Worm (Caenorhabditis elegans): ENCODE results near the gene fubl-2.

DNA sequence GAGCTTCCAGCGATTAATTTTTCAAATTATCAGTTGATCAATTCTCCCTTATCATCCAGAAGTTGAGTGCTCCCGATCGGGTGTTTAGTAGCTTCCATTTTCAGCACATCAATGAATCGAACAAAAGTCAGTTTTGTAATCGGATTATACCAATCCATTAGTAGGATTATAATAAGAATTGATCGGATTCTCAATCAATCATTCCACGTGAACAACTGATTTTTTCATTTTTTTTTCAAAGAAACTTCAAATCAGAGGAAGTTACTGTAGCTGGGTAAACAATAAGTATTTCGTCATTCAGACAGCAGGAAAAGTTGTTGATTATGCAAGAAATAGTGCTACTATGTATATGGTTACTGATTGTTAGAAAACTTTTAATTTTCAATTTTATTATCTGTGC, 19.3 kb upstream of the fubl-2 start:
- TF ChIP-seq aly-2 (tag; optimal IDR thresholded peaks at IDR 0.05) (no peak), ceh-82 (tag; optimal IDR thresholded peaks at IDR 0.05) (no peak), sma-3 (GFP tag; optimal IDR thresholded peaks at IDR 0.05) (no peak), nhr-12 (tag; optimal IDR thresholded peaks at IDR 0.05) (no peak), lin-13 (GFP tag; optimal IDR thresholded peaks at IDR 0.05) (no peak), lin-39 (tag; optimal IDR thresholded peaks at IDR 0.05) (no peak), nhr-23 (tag; optimal IDR thresholded peaks at IDR 0.05) (no peak), zag-1 (tag; optimal IDR thresholded peaks at IDR 0.05) (no peak), elt-1 (tag; optimal IDR thresholded peaks at IDR 0.05) (no peak), nhr-237 (tag; optimal IDR thresholded peaks at IDR 0.05) (no peak), lin-11 (tag; optimal IDR thresholded peaks at IDR 0.05) (no peak), ama-1 (optimal IDR thresholded peaks at IDR 0.05) (no peak)
